Worm (Caenorhabditis elegans) whole organism, L4 larva: ENCODE measurements around the gene srsx-33.
A peak's percentile ranks its signal among the peaks of the same experiment; 100 is the strongest.

Experiments
- F10B5.3 ChIP-seq: sonication (generic microtip); optimal IDR thresholded peaks from 2 replicates; lab custom pipeline; 2016; ENCODE audit warnings: mild to moderate bottlenecking, missing genetic modification characterization, missing compliant biosample characterization
- F37D6.2 ChIP-seq: sonication (generic microtip); optimal IDR thresholded peaks from 2 replicates; lab custom pipeline; 2016; ENCODE audit warnings: mild to moderate bottlenecking, missing genetic modification characterization, missing compliant biosample characterization
- R02D3.7 ChIP-seq: fragments of 150-350 bp; sonication (generic microtip); optimal IDR thresholded peaks from 3 replicates; lab custom pipeline; 2014; ENCODE audit warnings: missing biosample characterization, missing genetic modification characterization
- T26A8.4 ChIP-seq: fragments of 200-800 bp; sonication (Bioruptor generic); IDR thresholded peaks from 2 replicates; pipeline ENCODE4 v1.3.6; 2022; ENCODE audit warnings: missing genetic modification characterization, missing compliant biosample characterization
- Y5F2A.4 ChIP-seq: fragments of 200-800 bp; sonication (Bioruptor generic); optimal IDR thresholded peaks from 2 replicates; lab custom pipeline; 2018; ENCODE audit warnings: mild to moderate bottlenecking, missing genetic modification characterization, missing compliant biosample characterization
- Y75B8A.6 ChIP-seq: fragments of 200-800 bp; sonication (Bioruptor generic); IDR thresholded peaks from 2 replicates; pipeline ENCODE4 v1.3.6; 2022; ENCODE audit warnings: missing genetic modification reagents, missing genetic modification characterization, missing compliant biosample characterization
- aha-1 ChIP-seq: fragments of 150-350 bp; peaks from one replicate; lab custom pipeline; 2014; ENCODE audit warnings: missing biosample characterization, missing genetic modification characterization
- ama-1 ChIP-seq: fragments of 150-350 bp; optimal IDR thresholded peaks from 2 replicates; lab custom pipeline; 2014; ENCODE audit warnings: inconsistent platforms, mixed read lengths
- ceh-28 ChIP-seq: fragments of 150-350 bp; optimal IDR thresholded peaks from 2 replicates; lab custom pipeline; 2014; ENCODE audit warnings: missing biosample characterization, missing genetic modification reagents, missing genetic modification characterization
- ceh-82 ChIP-seq: sonication (generic microtip); optimal IDR thresholded peaks from 2 replicates; lab custom pipeline; 2017; ENCODE audit warnings: missing biosample characterization, missing genetic modification characterization
- ces-1 ChIP-seq: fragments of 150-350 bp; sonication (generic microtip); optimal IDR thresholded peaks from 4 replicates; lab custom pipeline; 2014; ENCODE audit warnings: missing biosample characterization, missing genetic modification reagents, missing genetic modification characterization
- cey-2 ChIP-seq: sonication (generic microtip); optimal IDR thresholded peaks from 3 replicates; lab custom pipeline; 2017; ENCODE audit warnings: missing genetic modification characterization, mild to moderate bottlenecking, missing compliant biosample characterization, antibody characterized with exemption, borderline replicate concordance; ENCODE audit not compliant: insufficient read depth
- daf-19 ChIP-seq: fragments of 200-800 bp; sonication (Bioruptor generic); conservative IDR thresholded peaks from 2 replicates; pipeline ENCODE4 v1.3.6; 2022; ENCODE audit warnings: missing genetic modification characterization, missing compliant biosample characterization
- daf-8 ChIP-seq: fragments of 200-800 bp; sonication (Bioruptor generic); IDR thresholded peaks from 2 replicates; pipeline ENCODE4 v1.3.6; 2022; ENCODE audit warnings: missing genetic modification characterization, missing compliant biosample characterization
- dmd-6 ChIP-seq: fragments of 200-800 bp; sonication (Bioruptor generic); IDR thresholded peaks from 2 replicates; pipeline ENCODE4 v1.3.6; 2022; ENCODE audit warnings: missing genetic modification reagents, missing genetic modification characterization, missing compliant biosample characterization
- dpl-1 ChIP-seq: fragments of 150-350 bp; optimal IDR thresholded peaks from 2 replicates; lab custom pipeline; 2014; ENCODE audit warnings: missing biosample characterization, missing genetic modification reagents, missing genetic modification characterization
- duxl-1 ChIP-seq: sonication (generic microtip); optimal IDR thresholded peaks from 2 replicates; lab custom pipeline; 2016; ENCODE audit warnings: mild to moderate bottlenecking, missing genetic modification characterization, moderate library complexity, missing compliant biosample characterization; ENCODE audit not compliant: poor library complexity
- egl-43 ChIP-seq: fragments of 200-800 bp; sonication (Bioruptor generic); IDR thresholded peaks from 2 replicates; pipeline ENCODE4 v1.3.6; 2022; ENCODE audit warnings: missing genetic modification reagents, missing genetic modification characterization, missing compliant biosample characterization
- fkh-10 ChIP-seq: fragments of 150-350 bp; optimal IDR thresholded peaks from 2 replicates; lab custom pipeline; 2014; ENCODE audit warnings: missing biosample characterization, missing genetic modification reagents, missing genetic modification characterization
- fos-1 ChIP-seq: fragments of 150-350 bp; optimal IDR thresholded peaks from 2 replicates; lab custom pipeline; 2014; ENCODE audit warnings: missing biosample characterization, missing genetic modification characterization
- hlh-11 ChIP-seq: fragments of 200-800 bp; sonication (Bioruptor generic); optimal IDR thresholded peaks from 2 replicates; lab custom pipeline; 2018; ENCODE audit warnings: mild to moderate bottlenecking, missing genetic modification characterization, missing compliant biosample characterization
- hlh-30 ChIP-seq: sonication (generic microtip); optimal IDR thresholded peaks from 2 replicates; lab custom pipeline; 2017; ENCODE audit warnings: antibody characterized with exemption, mild to moderate bottlenecking, missing genetic modification characterization, missing compliant biosample characterization; ENCODE audit not compliant: insufficient read depth
- lin-15B ChIP-seq: fragments of 150-350 bp; sonication (generic microtip); optimal IDR thresholded peaks from 3 replicates; lab custom pipeline; 2014; ENCODE audit warnings: missing biosample characterization, missing genetic modification characterization
- lin-38 ChIP-seq: fragments of 200-800 bp; sonication (Bioruptor generic); IDR thresholded peaks from 2 replicates; pipeline ENCODE4 v1.3.6; 2022; ENCODE audit warnings: missing genetic modification reagents, missing genetic modification characterization, missing compliant biosample characterization
- lin-39 ChIP-seq: fragments of 150-350 bp; optimal IDR thresholded peaks from 2 replicates; lab custom pipeline; 2014; ENCODE audit warnings: missing biosample characterization, missing genetic modification reagents, missing genetic modification characterization
- mep-1 ChIP-seq: fragments of 150-350 bp; sonication (generic microtip); optimal IDR thresholded peaks from 3 replicates; lab custom pipeline; 2014; ENCODE audit warnings: missing biosample characterization, missing genetic modification characterization
- mxl-2 ChIP-seq: fragments of 200-800 bp; sonication (Bioruptor generic); conservative IDR thresholded peaks from 2 replicates; pipeline ENCODE4 v1.3.6; 2022; ENCODE audit warnings: missing genetic modification reagents, missing genetic modification characterization, missing compliant biosample characterization
- mxl-3 ChIP-seq: fragments of 200-800 bp; sonication (Bioruptor generic); optimal IDR thresholded peaks from 2 replicates; lab custom pipeline; 2018; ENCODE audit warnings: mild to moderate bottlenecking, missing genetic modification characterization, missing compliant biosample characterization
- nhr-111 ChIP-seq: fragments of 200-800 bp; sonication (Bioruptor generic); optimal IDR thresholded peaks from 2 replicates; lab custom pipeline; 2018; ENCODE audit warnings: mild to moderate bottlenecking, missing genetic modification characterization, missing compliant biosample characterization
- nhr-28 ChIP-seq: fragments of 150-350 bp; optimal IDR thresholded peaks from 2 replicates; lab custom pipeline; 2014; ENCODE audit warnings: missing biosample characterization, missing genetic modification characterization
- nhr-41 ChIP-seq: fragments of 200-800 bp; sonication (Bioruptor generic); IDR thresholded peaks from 2 replicates; pipeline ENCODE4 v1.3.6; 2022; ENCODE audit warnings: missing genetic modification reagents, missing genetic modification characterization, missing compliant biosample characterization
- nhr-42 ChIP-seq: fragments of 200-800 bp; sonication (Bioruptor generic); IDR thresholded peaks from 2 replicates; pipeline ENCODE4 v1.3.6; 2022; ENCODE audit warnings: missing genetic modification characterization, missing compliant biosample characterization
- nhr-48 ChIP-seq: sonication (generic microtip); optimal IDR thresholded peaks from 2 replicates; lab custom pipeline; 2016; ENCODE audit warnings: mild to moderate bottlenecking, missing genetic modification characterization, missing compliant biosample characterization
- nhr-77 ChIP-seq: fragments of 150-350 bp; optimal IDR thresholded peaks from 2 replicates; lab custom pipeline; 2014; ENCODE audit warnings: missing biosample characterization, missing genetic modification characterization
- php-3 ChIP-seq: fragments of 200-800 bp; sonication (Bioruptor generic); IDR thresholded peaks from 2 replicates; pipeline ENCODE4 v1.3.6; 2022; ENCODE audit warnings: missing genetic modification reagents, missing genetic modification characterization, missing compliant biosample characterization
- pqm-1 ChIP-seq: sonication (generic microtip); optimal IDR thresholded peaks from 2 replicates; lab custom pipeline; 2017; ENCODE audit warnings: missing biosample characterization, missing genetic modification characterization
- snpc-1.2 ChIP-seq: fragments of 200-800 bp; sonication (Bioruptor generic); IDR thresholded peaks from 2 replicates; pipeline ENCODE4 v1.3.6; 2022; ENCODE audit warnings: missing genetic modification reagents, missing genetic modification characterization, missing compliant biosample characterization
- snpc-4 ChIP-seq: fragments of 150-350 bp; optimal IDR thresholded peaks from 2 replicates; lab custom pipeline; 2014; ENCODE audit warnings: missing biosample characterization, missing genetic modification characterization
- spr-3 ChIP-seq: fragments of 200-800 bp; sonication (Bioruptor generic); optimal IDR thresholded peaks from 2 replicates; lab custom pipeline; 2018; ENCODE audit warnings: mild to moderate bottlenecking, missing genetic modification characterization, missing compliant biosample characterization
- tag-97 ChIP-seq: fragments of 200-800 bp; sonication (Bioruptor generic); IDR thresholded peaks from 2 replicates; pipeline ENCODE4 v1.3.6; 2022; ENCODE audit warnings: missing genetic modification characterization, missing compliant biosample characterization
- unc-62 ChIP-seq, 3 experiments: fragments of 150-350 bp in 1 of 3; sonication (generic microtip); optimal IDR thresholded peaks in 2 of 3; peaks in 1 of 3; 1 replicate in 1 of 3; 2 replicates in 2 of 3; lab custom pipeline; 2014 to 2017; ENCODE audit warnings: missing biosample characterization in 3 of 3, missing genetic modification characterization in 3 of 3, missing genetic modification reagents in 3 of 3, missing genotype in 1 of 3
- zag-1 ChIP-seq: fragments of 150-350 bp; optimal IDR thresholded peaks from 2 replicates; lab custom pipeline; 2014; ENCODE audit warnings: missing biosample characterization, missing genetic modification characterization
- ztf-7 ChIP-seq: fragments of 150-350 bp; optimal IDR thresholded peaks from 2 replicates; lab custom pipeline; 2014; ENCODE audit warnings: missing biosample characterization, missing genetic modification characterization

The srsx-33 gene

ce11 chrV:11268791-11269190 is 16.5 kb upstream of the srsx-33 start, which contains the start of gene str-115:
Gene str-115 (plus strand): TSS chrV:11269091.
- TF ChIP-seq cey-2 (tag; lab: Kevin White, UChicago) (no peak), T26A8.4 (GFP tag; lab: Robert Waterston, UW) (no peak), nhr-48 (tag; lab: Kevin White, UChicago) (no peak), lin-15B (tag; lab: Kevin White, UChicago) (no peak), mep-1 (tag; lab: Kevin White, UChicago) (no peak), nhr-41 (GFP tag; lab: Robert Waterston, UW) (no peak), Y5F2A.4 (no peak), ces-1 (no peak), snpc-4 (tag; lab: Kevin White, UChicago) (no peak), daf-8 (GFP tag; lab: Robert Waterston, UW) (no peak), ceh-28 (no peak), mxl-3 (GFP tag; lab: Kevin White, UChicago) (no peak), R02D3.7 (tag; lab: Kevin White, UChicago) (no peak), ztf-7 (no peak), duxl-1 (no peak), lin-39 (tag; lab: Kevin White, UChicago) (no peak), lin-38 (GFP tag; lab: Robert Waterston, UW) (no peak)

ce11 chrV:11266681-11267080 is 14.4 kb upstream of the srsx-33 start, which contains the start of gene str-116:
Gene str-116 (plus strand): TSS chrV:11266981.
- TF ChIP-seq aha-1 (tag; lab: Kevin White, UChicago) (no peak), dpl-1 (GFP tag; lab: Kevin White, UChicago) (no peak), ama-1 (lab: Kevin White, UChicago) (no peak)

DNA sequence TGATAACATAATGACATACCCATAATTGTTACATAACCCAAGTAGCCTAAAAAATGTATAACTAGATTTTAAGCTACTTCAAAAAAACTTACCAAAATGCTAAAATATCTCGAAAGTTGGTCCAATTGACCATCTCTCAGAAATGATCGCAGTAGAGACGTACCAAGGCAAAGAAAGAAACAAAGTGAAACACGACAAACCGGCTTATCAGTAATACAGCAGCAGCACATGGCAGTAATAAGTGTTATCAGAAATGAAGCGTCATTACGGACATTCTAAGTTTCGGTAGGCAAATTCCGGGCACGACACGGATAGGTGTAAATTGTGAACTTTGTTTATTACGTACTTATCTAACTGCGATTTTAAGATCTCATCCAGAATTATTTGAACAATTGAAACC is 13.2 kb upstream of the srsx-33 start, which contains the start of gene cln-3.1:
cln-3.1 (minus strand) TSS at position 171 of the 400 bp plus-strand sequence.
- TF ChIP-seq Y75B8A.6 (GFP tag; lab: Robert Waterston, UW) (no peak), nhr-42 (GFP tag; lab: Robert Waterston, UW) (no peak), zag-1 (tag; lab: Kevin White, UChicago) (no peak), nhr-28 (tag; lab: Kevin White, UChicago) (peak; percentile 37), mxl-3 (GFP tag; lab: Kevin White, UChicago) (peak; percentile 81), mxl-2 (no peak), unc-62 (GFP tag; optimal IDR thresholded peaks at IDR 0.05 in 1 of 2; lab: Kevin White, UChicago) (peak in 1 of 2 experiments; percentile 10), unc-62 (tag; optimal IDR thresholded peaks at IDR 0.05; lab: Kevin White, UChicago) (no peak), hlh-30 (tag; lab: Kevin White, UChicago) (no peak), egl-43 (GFP tag; lab: Robert Waterston, UW) (no peak), dmd-6 (GFP tag; lab: Robert Waterston, UW) (peak; percentile 66), pqm-1 (peak; percentile 63), fos-1 (tag; lab: Kevin White, UChicago) (no peak)

ce11 chrV:11263025-11263424 is 10.7 kb upstream of the srsx-33 start, which contains the start of gene F07B10.4:
Gene F07B10.4 (minus strand): TSS chrV:11263125.
- TF ChIP-seq F37D6.2 (tag; lab: Kevin White, UChicago) (no peak), php-3 (GFP tag; lab: Robert Waterston, UW) (no peak), Y75B8A.6 (GFP tag; lab: Robert Waterston, UW) (no peak), mxl-2 (no peak), fkh-10 (GFP tag; lab: Kevin White, UChicago) (no peak)
- TF ChIP-seq, all 104 proteins: peak for 0

ce11 chrV:11260622-11261021 is 8.3 kb upstream of the srsx-33 start, which contains the start of gene F07B10.7:
Gene F07B10.7 (minus strand): TSS chrV:11260722.
- TF ChIP-seq snpc-1.2: no peak
- no peak for TF ChIP-seq Y75B8A.6 (GFP tag; lab: Robert Waterston, UW)
- no peak for TF ChIP-seq nhr-77 (tag; lab: Kevin White, UChicago)
- TF ChIP-seq spr-3 (GFP tag; lab: Kevin White, UChicago): no peak
- TF ChIP-seq ceh-28: no peak
- no peak for TF ChIP-seq daf-19 (GFP tag; lab: Robert Waterston, UW)
- TF ChIP-seq ceh-82 (tag; lab: Kevin White, UChicago): no peak
- TF ChIP-seq tag-97: no peak
- no peak for TF ChIP-seq F10B5.3 (tag; lab: Kevin White, UChicago)
- TF ChIP-seq nhr-111: no peak
- no peak for TF ChIP-seq hlh-30 (tag; lab: Kevin White, UChicago)
- no peak for TF ChIP-seq hlh-11 (tag; lab: Kevin White, UChicago)
- TF ChIP-seq mxl-3 (GFP tag; lab: Kevin White, UChicago): no peak
- no peak for TF ChIP-seq lin-38 (GFP tag; lab: Robert Waterston, UW)
- TF ChIP-seq mep-1 (tag; lab: Kevin White, UChicago): no peak
